Worm (Caenorhabditis elegans) whole organism, late embryonic: Measurements from ENCODE around the gene vap-2.

Experiments
- C38D4.7 ChIP-seq: fragments of 200-800 bp; sonication (Bioruptor generic); optimal IDR thresholded peaks from 2 replicates; lab custom pipeline; 2018; ENCODE audit warnings: mild to moderate bottlenecking, missing genetic modification characterization, moderate library complexity, missing compliant biosample characterization
- K02D7.2 ChIP-seq: sonication (generic microtip); optimal IDR thresholded peaks from 2 replicates; lab custom pipeline; 2017; ENCODE audit warnings: mild to moderate bottlenecking, missing genetic modification characterization, missing compliant biosample characterization
- ceh-18 ChIP-seq: sonication (generic microtip); optimal IDR thresholded peaks from 2 replicates; lab custom pipeline; 2016; ENCODE audit warnings: missing genetic modification characterization, missing compliant biosample characterization
- ceh-19 ChIP-seq: fragments of 200-800 bp; sonication (Bioruptor generic); optimal IDR thresholded peaks from 2 replicates; lab custom pipeline; 2018; ENCODE audit warnings: mild to moderate bottlenecking, missing genetic modification characterization, missing compliant biosample characterization
- ceh-22 ChIP-seq: sonication (generic microtip); optimal IDR thresholded peaks from 2 replicates; lab custom pipeline; 2017; ENCODE audit warnings: missing biosample characterization, missing genetic modification characterization
- ceh-30 ChIP-seq: fragments of 150-350 bp; optimal IDR thresholded peaks from 2 replicates; lab custom pipeline; 2014; ENCODE audit warnings: missing biosample characterization, missing genetic modification characterization
- ceh-31 ChIP-seq: sonication (generic microtip); optimal IDR thresholded peaks from 2 replicates; lab custom pipeline; 2016; ENCODE audit warnings: missing genetic modification characterization, missing compliant biosample characterization
- ceh-34 ChIP-seq: sonication (generic microtip); optimal IDR thresholded peaks from 2 replicates; lab custom pipeline; 2016; ENCODE audit warnings: mild to moderate bottlenecking, missing genetic modification characterization, missing compliant biosample characterization
- ceh-48 ChIP-seq: sonication (generic microtip); optimal IDR thresholded peaks from 2 replicates; lab custom pipeline; 2016; ENCODE audit warnings: missing genetic modification characterization, inconsistent platforms, missing compliant biosample characterization
- elt-2 ChIP-seq: sonication (generic microtip); optimal IDR thresholded peaks from 2 replicates; lab custom pipeline; 2016; ENCODE audit warnings: missing genetic modification reagents, missing genetic modification characterization, missing compliant biosample characterization
- eyg-1 ChIP-seq: sonication (generic microtip); optimal IDR thresholded peaks from 2 replicates; lab custom pipeline; 2016; ENCODE audit warnings: missing genotype, missing genetic modification characterization, missing compliant biosample characterization
- fax-1 ChIP-seq: sonication (generic microtip); optimal IDR thresholded peaks from 2 replicates; lab custom pipeline; 2016; ENCODE audit warnings: missing genotype, missing genetic modification characterization, missing compliant biosample characterization
- fkh-6 ChIP-seq: sonication (generic microtip); optimal IDR thresholded peaks from 2 replicates; lab custom pipeline; 2016; ENCODE audit warnings: missing genetic modification characterization, missing compliant biosample characterization
- hlh-6 ChIP-seq: sonication (generic microtip); optimal IDR thresholded peaks from 2 replicates; lab custom pipeline; 2016; ENCODE audit warnings: missing genotype, missing genetic modification characterization, missing compliant biosample characterization
- lim-6 ChIP-seq: sonication (generic microtip); optimal IDR thresholded peaks from 2 replicates; lab custom pipeline; 2016; ENCODE audit warnings: missing genetic modification characterization, missing compliant biosample characterization
- lin-11 ChIP-seq: fragments of 200-800 bp; sonication (Bioruptor generic); optimal IDR thresholded peaks from 2 replicates; lab custom pipeline; 2018; ENCODE audit warnings: mild to moderate bottlenecking, missing genetic modification characterization, missing compliant biosample characterization
- nfya-1 ChIP-seq: sonication (generic microtip); optimal IDR thresholded peaks from 2 replicates; lab custom pipeline; 2017; ENCODE audit warnings: missing genetic modification characterization, mild to moderate bottlenecking, missing compliant biosample characterization, antibody characterized with exemption, moderate library complexity
- npax-4 ChIP-seq: sonication (generic microtip); optimal IDR thresholded peaks from 2 replicates; lab custom pipeline; 2016; ENCODE audit warnings: missing genetic modification characterization, missing compliant biosample characterization
- pag-3 ChIP-seq: sonication (generic microtip); optimal IDR thresholded peaks from 2 replicates; lab custom pipeline; 2016; ENCODE audit warnings: missing compliant biosample characterization, missing genetic modification characterization, borderline replicate concordance
- pat-9 ChIP-seq: fragments of 200-800 bp; sonication (Bioruptor generic); optimal IDR thresholded peaks from 2 replicates; lab custom pipeline; 2018; ENCODE audit warnings: mild to moderate bottlenecking, missing genetic modification characterization, moderate library complexity, missing compliant biosample characterization
- pax-1 ChIP-seq: fragments of 150-350 bp; optimal IDR thresholded peaks from 2 replicates; lab custom pipeline; 2014; ENCODE audit warnings: missing biosample characterization, missing genetic modification characterization
- pros-1 ChIP-seq: fragments of 150-350 bp; optimal IDR thresholded peaks from 2 replicates; lab custom pipeline; 2014; ENCODE audit warnings: missing biosample characterization, missing genetic modification reagents, missing genetic modification characterization
- sdc-2 ChIP-seq: sonication (generic microtip); optimal IDR thresholded peaks from 2 replicates; lab custom pipeline; 2016; ENCODE audit warnings: missing genotype, missing genetic modification characterization, missing compliant biosample characterization
- sox-2 ChIP-seq: fragments of 200-800 bp; sonication (Bioruptor generic); IDR thresholded peaks from 2 replicates; pipeline ENCODE4 v1.3.6; 2022; ENCODE audit warnings: missing genetic modification reagents, missing genetic modification characterization, missing compliant biosample characterization
- sox-4 ChIP-seq: sonication (generic microtip); optimal IDR thresholded peaks from 2 replicates; lab custom pipeline; 2017; ENCODE audit warnings: mild to moderate bottlenecking, missing genetic modification characterization, inconsistent platforms, missing compliant biosample characterization
- tbx-2 ChIP-seq: sonication (generic microtip); optimal IDR thresholded peaks from 2 replicates; lab custom pipeline; 2016; ENCODE audit warnings: missing genetic modification characterization, missing compliant biosample characterization
- tbx-7 ChIP-seq: sonication (generic microtip); optimal IDR thresholded peaks from 2 replicates; lab custom pipeline; 2016; ENCODE audit warnings: missing genotype, missing genetic modification characterization, missing compliant biosample characterization
- ttx-3 ChIP-seq: sonication (generic microtip); optimal IDR thresholded peaks from 2 replicates; lab custom pipeline; 2016; ENCODE audit warnings: missing genetic modification reagents, missing genetic modification characterization, missing compliant biosample characterization
- unc-3 ChIP-seq, 2 experiments: fragments of 200-800 bp in 1 of 2; sonication (Bioruptor generic) in 1 of 2; sonication (generic microtip) in 1 of 2; conservative IDR thresholded peaks in 1 of 2; optimal IDR thresholded peaks in 1 of 2; 2 replicates each; pipeline versions ENCODE4 v1.3.6 to Lab custom; 2016 to 2022; ENCODE audit warnings: missing compliant biosample characterization in 2 of 2, missing genetic modification characterization in 2 of 2, missing genetic modification reagents in 1 of 2
- unc-42 ChIP-seq: sonication (generic microtip); optimal IDR thresholded peaks from 2 replicates; lab custom pipeline; 2016; ENCODE audit warnings: missing genotype, missing genetic modification characterization, missing compliant biosample characterization
- unc-86 ChIP-seq: sonication (generic microtip); optimal IDR thresholded peaks from 2 replicates; lab custom pipeline; 2016; ENCODE audit warnings: missing genetic modification characterization, missing compliant biosample characterization
- zip-5 ChIP-seq: sonication (generic microtip); optimal IDR thresholded peaks from 2 replicates; lab custom pipeline; 2016; ENCODE audit warnings: missing genetic modification characterization, missing compliant biosample characterization
- ztf-16 ChIP-seq: sonication (generic microtip); optimal IDR thresholded peaks from 2 replicates; lab custom pipeline; 2017; ENCODE audit warnings: missing genetic modification characterization, missing compliant biosample characterization

vap-2 gene

ce11 chrX:10760958-10761357 lies 31.4 kb downstream of the vap-2 start:
- no peak for TF ChIP-seq unc-3 (GFP tag; conservative IDR thresholded peaks at IDR 0.05; lab: Robert Waterston, UW)
- TF ChIP-seq unc-3 (tag; optimal IDR thresholded peaks at IDR 0.05; lab: Kevin White, UChicago): no peak
- no peak for TF ChIP-seq unc-86 (tag; lab: Kevin White, UChicago)
- TF ChIP-seq ceh-31 (tag; lab: Kevin White, UChicago): no peak

ce11 chrX:10758453-10758852 lies 33.9 kb downstream of the vap-2 start:
- TF ChIP-seq ceh-30 (tag; lab: Kevin White, UChicago): no peak
- TF ChIP-seq unc-42 (tag; lab: Kevin White, UChicago): peak; percentile 15
- no peak for TF ChIP-seq pros-1
- no peak for TF ChIP-seq npax-4
- TF ChIP-seq pax-1: no peak

DNA sequence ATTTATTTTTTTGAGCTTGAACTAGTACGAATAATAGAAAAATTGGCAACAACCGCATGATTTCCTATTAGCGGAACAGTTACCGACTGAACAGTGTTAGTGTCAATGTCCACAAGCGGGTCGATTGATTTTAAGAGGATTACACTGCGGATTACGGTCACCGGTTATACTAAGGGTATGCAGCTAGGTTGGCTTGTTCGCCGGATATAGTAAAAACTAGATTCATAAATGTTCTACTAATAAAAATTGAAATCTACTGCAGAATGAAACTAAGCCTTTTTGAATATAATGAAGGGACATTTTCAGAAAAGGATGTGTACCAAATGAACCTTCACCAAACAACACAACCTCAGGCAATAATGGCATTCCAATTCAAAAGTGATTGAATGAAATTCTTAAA lies 34.7 kb downstream of the vap-2 start, which contains the start of gene R07A4.4:
R07A4.4 (minus strand) TSS at position 101 of the 400 bp plus-strand sequence.
- no peak for TF ChIP-seq sox-2 (GFP tag; lab: Robert Waterston, UW)
- TF ChIP-seq ceh-19: no peak
- TF ChIP-seq K02D7.2 (tag; lab: Kevin White, UChicago): no peak

- peak; percentile 94 for TF ChIP-seq sdc-2 (tag; lab: Kevin White, UChicago)
- no peak for TF ChIP-seq unc-86 (tag; lab: Kevin White, UChicago)
- TF ChIP-seq, all 69 proteins: peak for 1
Measured at ce11 chrX:10756185-10756584, 36.1 kb downstream of the vap-2 start.

ce11 chrX:10754532-10754931 lies 37.8 kb downstream of the vap-2 start:
- TF ChIP-seq unc-86 (tag; lab: Kevin White, UChicago): no peak
- TF ChIP-seq elt-2 (tag; lab: Kevin White, UChicago): peak; percentile 95
- TF ChIP-seq tbx-2 (tag; lab: Kevin White, UChicago): no peak
- TF ChIP-seq ceh-30 (tag; lab: Kevin White, UChicago): no peak
- no peak for TF ChIP-seq hlh-6 (tag; lab: Kevin White, UChicago)

ce11 chrX:10753403-10753802 lies 38.9 kb downstream of the vap-2 start, which contains the start of gene R07A4.3:
Gene R07A4.3 (plus strand): TSS chrX:10753703.
- TF ChIP-seq eyg-1 (no peak), nfya-1 (tag; lab: Kevin White, UChicago) (no peak), ceh-34 (tag; lab: Kevin White, UChicago) (no peak), ceh-48 (tag; lab: Kevin White, UChicago) (no peak), ceh-22 (tag; lab: Kevin White, UChicago) (no peak), tbx-7 (tag; lab: Kevin White, UChicago) (no peak), pat-9 (tag; lab: Kevin White, UChicago) (no peak), sox-4 (tag; lab: Kevin White, UChicago) (no peak), fkh-6 (tag; lab: Kevin White, UChicago) (no peak), ceh-31 (tag; lab: Kevin White, UChicago) (no peak), lin-11 (no peak), zip-5 (tag; lab: Kevin White, UChicago) (no peak), ceh-18 (no peak), pag-3 (tag; lab: Kevin White, UChicago) (no peak)

DNA sequence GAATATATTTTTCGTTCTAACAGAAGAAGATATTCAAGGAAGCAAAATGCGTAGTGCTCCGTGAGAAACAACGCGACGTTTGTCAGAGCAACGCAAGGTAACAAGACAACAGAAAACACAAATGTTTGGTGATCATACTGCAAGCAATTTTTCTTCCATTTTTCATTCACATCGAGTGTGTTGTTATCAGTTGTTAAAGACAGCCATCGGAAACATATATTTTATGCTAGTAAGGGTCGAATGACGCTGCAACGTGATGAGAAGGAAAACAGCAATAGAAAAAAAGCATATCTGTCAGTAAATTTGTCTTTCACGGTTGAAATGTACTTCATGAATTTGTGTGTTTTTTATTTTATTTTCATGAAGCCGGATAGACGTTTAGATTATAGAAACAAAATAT lies 44.2 kb downstream of the vap-2 start:
- TF ChIP-seq C38D4.7 (GFP tag; lab: Kevin White, UChicago) (no peak), ttx-3 (tag; lab: Kevin White, UChicago) (no peak), lim-6 (tag; lab: Kevin White, UChicago) (no peak), eyg-1 (no peak), ztf-16 (tag; lab: Kevin White, UChicago) (no peak), unc-42 (tag; lab: Kevin White, UChicago) (no peak), fax-1 (no peak)
